Fruit fly (Drosophila melanogaster): Measurements from ENCODE around the gene RpS2.

DNA sequence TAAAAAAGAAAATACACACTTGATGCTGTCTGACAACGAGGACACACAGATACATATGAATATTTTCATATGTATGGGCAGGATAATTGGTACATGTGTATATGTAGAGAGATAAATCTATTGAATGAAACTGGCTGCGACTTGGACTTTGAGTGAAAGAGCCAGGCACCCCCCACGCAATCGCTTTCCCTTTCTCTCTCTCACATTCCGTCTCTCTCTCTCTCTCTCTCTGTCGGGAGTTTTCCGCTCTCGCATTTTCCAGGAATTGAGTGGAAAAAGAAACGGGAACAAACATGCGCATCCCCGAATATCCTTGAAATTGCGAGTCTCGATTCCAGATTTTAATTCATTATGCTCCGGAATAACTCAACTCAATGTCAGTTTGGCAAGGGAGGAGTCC, 33.9 kb downstream of the RpS2 start:
- TF ChIP-seq usp (GFP tag; optimal IDR thresholded peaks at IDR 0.05), result no peak
- no peak for TF ChIP-seq EcR (GFP tag; optimal IDR thresholded peaks at IDR 0.05)
- no peak for TF ChIP-seq CG8478 (optimal IDR thresholded peaks at IDR 0.05)
